Worm (Caenorhabditis elegans) whole organism, late embryonic: ENCODE results near the gene lin-15A.
A peak's percentile ranks its signal among the peaks of the same experiment; 100 is the strongest.

ENCODE experiments used
- C08G9.2 ChIP-seq: sonication (generic microtip); optimal IDR thresholded peaks from 2 replicates; lab custom pipeline; 2016; ENCODE audit warnings: mild to moderate bottlenecking, missing genetic modification characterization, moderate library complexity, missing compliant biosample characterization
- C38D4.7 ChIP-seq: fragments of 200-800 bp; sonication (Bioruptor generic); optimal IDR thresholded peaks from 2 replicates; lab custom pipeline; 2018; ENCODE audit warnings: mild to moderate bottlenecking, missing genetic modification characterization, moderate library complexity, missing compliant biosample characterization
- K02D7.2 ChIP-seq: sonication (generic microtip); optimal IDR thresholded peaks from 2 replicates; lab custom pipeline; 2017; ENCODE audit warnings: mild to moderate bottlenecking, missing genetic modification characterization, missing compliant biosample characterization
- T23F11.4 ChIP-seq: fragments of 200-800 bp; sonication (Bioruptor generic); optimal IDR thresholded peaks from 2 replicates; lab custom pipeline; 2018; ENCODE audit warnings: mild to moderate bottlenecking, missing genetic modification characterization, missing compliant biosample characterization
- ceh-18 ChIP-seq: sonication (generic microtip); optimal IDR thresholded peaks from 2 replicates; lab custom pipeline; 2016; ENCODE audit warnings: missing genetic modification characterization, missing compliant biosample characterization
- ceh-22 ChIP-seq: sonication (generic microtip); optimal IDR thresholded peaks from 2 replicates; lab custom pipeline; 2017; ENCODE audit warnings: missing biosample characterization, missing genetic modification characterization
- ceh-24 ChIP-seq: sonication (generic microtip); optimal IDR thresholded peaks from 2 replicates; lab custom pipeline; 2016; ENCODE audit warnings: mild to moderate bottlenecking, missing genetic modification characterization, missing compliant biosample characterization
- ceh-31 ChIP-seq: sonication (generic microtip); optimal IDR thresholded peaks from 2 replicates; lab custom pipeline; 2016; ENCODE audit warnings: missing genetic modification characterization, missing compliant biosample characterization
- ceh-34 ChIP-seq: sonication (generic microtip); optimal IDR thresholded peaks from 2 replicates; lab custom pipeline; 2016; ENCODE audit warnings: mild to moderate bottlenecking, missing genetic modification characterization, missing compliant biosample characterization
- ceh-45 ChIP-seq: fragments of 200-800 bp; sonication (Bioruptor generic); IDR thresholded peaks from 2 replicates; pipeline ENCODE4 v1.3.6; 2022; ENCODE audit warnings: missing genetic modification reagents, missing genetic modification characterization, missing compliant biosample characterization
- ceh-48 ChIP-seq: sonication (generic microtip); optimal IDR thresholded peaks from 2 replicates; lab custom pipeline; 2016; ENCODE audit warnings: missing genetic modification characterization, inconsistent platforms, missing compliant biosample characterization
- ceh-6 ChIP-seq: fragments of 200-800 bp; sonication (Bioruptor generic); optimal IDR thresholded peaks from 2 replicates; lab custom pipeline; 2018; ENCODE audit warnings: mild to moderate bottlenecking, missing genetic modification characterization, missing compliant biosample characterization
- che-1 ChIP-seq: sonication (generic microtip); optimal IDR thresholded peaks from 2 replicates; lab custom pipeline; 2016; ENCODE audit warnings: mild to moderate bottlenecking, missing genetic modification characterization, missing compliant biosample characterization
- dve-1 ChIP-seq: sonication (generic microtip); optimal IDR thresholded peaks from 2 replicates; lab custom pipeline; 2017; ENCODE audit warnings: antibody characterized with exemption, mild to moderate bottlenecking, missing genetic modification characterization, missing compliant biosample characterization
- eyg-1 ChIP-seq: sonication (generic microtip); optimal IDR thresholded peaks from 2 replicates; lab custom pipeline; 2016; ENCODE audit warnings: missing genotype, missing genetic modification characterization, missing compliant biosample characterization
- fax-1 ChIP-seq: sonication (generic microtip); optimal IDR thresholded peaks from 2 replicates; lab custom pipeline; 2016; ENCODE audit warnings: missing genotype, missing genetic modification characterization, missing compliant biosample characterization
- fkh-10 ChIP-seq: fragments of 150-350 bp; optimal IDR thresholded peaks from 2 replicates; lab custom pipeline; 2014; ENCODE audit warnings: missing biosample characterization, missing genetic modification reagents, missing genetic modification characterization
- fkh-6 ChIP-seq: sonication (generic microtip); optimal IDR thresholded peaks from 2 replicates; lab custom pipeline; 2016; ENCODE audit warnings: missing genetic modification characterization, missing compliant biosample characterization
- gmeb-2 ChIP-seq: sonication (generic microtip); optimal IDR thresholded peaks from 2 replicates; lab custom pipeline; 2016; ENCODE audit warnings: missing genetic modification characterization, inconsistent platforms, missing compliant biosample characterization
- hlh-13 ChIP-seq: fragments of 200-800 bp; sonication (Bioruptor generic); optimal IDR thresholded peaks from 2 replicates; lab custom pipeline; 2018; ENCODE audit warnings: mild to moderate bottlenecking, missing genetic modification characterization, missing compliant biosample characterization
- hlh-30 ChIP-seq: sonication (generic microtip); optimal IDR thresholded peaks from 2 replicates; lab custom pipeline; 2017; ENCODE audit warnings: antibody characterized with exemption, missing genetic modification characterization, missing compliant biosample characterization; ENCODE audit not compliant: insufficient read depth
- hlh-8 ChIP-seq: sonication (generic microtip); optimal IDR thresholded peaks from 2 replicates; lab custom pipeline; 2016; ENCODE audit warnings: missing genotype, missing genetic modification characterization, missing compliant biosample characterization
- lim-6 ChIP-seq: sonication (generic microtip); optimal IDR thresholded peaks from 2 replicates; lab custom pipeline; 2016; ENCODE audit warnings: missing genetic modification characterization, missing compliant biosample characterization
- madf-2 ChIP-seq: sonication (generic microtip); optimal IDR thresholded peaks from 2 replicates; lab custom pipeline; 2017; ENCODE audit warnings: missing genetic modification characterization, missing compliant biosample characterization
- mec-3 ChIP-seq: sonication (generic microtip); optimal IDR thresholded peaks from 2 replicates; lab custom pipeline; 2016; ENCODE audit warnings: borderline replicate concordance, missing genetic modification characterization, missing compliant biosample characterization
- nfya-1 ChIP-seq: sonication (generic microtip); optimal IDR thresholded peaks from 2 replicates; lab custom pipeline; 2017; ENCODE audit warnings: missing genetic modification characterization, mild to moderate bottlenecking, missing compliant biosample characterization, antibody characterized with exemption, moderate library complexity
- nhr-232 ChIP-seq: sonication (generic microtip); optimal IDR thresholded peaks from 2 replicates; lab custom pipeline; 2016; ENCODE audit warnings: missing genetic modification characterization, missing compliant biosample characterization
- odd-2 ChIP-seq: sonication (generic microtip); optimal IDR thresholded peaks from 2 replicates; lab custom pipeline; 2017; ENCODE audit warnings: antibody characterized with exemption, mild to moderate bottlenecking, missing genetic modification characterization, missing compliant biosample characterization
- pag-3 ChIP-seq: sonication (generic microtip); optimal IDR thresholded peaks from 2 replicates; lab custom pipeline; 2016; ENCODE audit warnings: missing compliant biosample characterization, missing genetic modification characterization, borderline replicate concordance
- pha-2 ChIP-seq: sonication (generic microtip); optimal IDR thresholded peaks from 2 replicates; lab custom pipeline; 2017; ENCODE audit warnings: mild to moderate bottlenecking, missing genetic modification characterization, missing compliant biosample characterization
- pqm-1 ChIP-seq: sonication (generic microtip); optimal IDR thresholded peaks from 2 replicates; lab custom pipeline; 2016; ENCODE audit warnings: missing genetic modification characterization, missing compliant biosample characterization
- ref-2 ChIP-seq: sonication (generic microtip); optimal IDR thresholded peaks from 2 replicates; lab custom pipeline; 2016; ENCODE audit warnings: missing genetic modification characterization, missing compliant biosample characterization
- rnt-1 ChIP-seq: sonication (generic microtip); optimal IDR thresholded peaks from 2 replicates; lab custom pipeline; 2016; ENCODE audit warnings: missing genetic modification characterization, missing compliant biosample characterization
- sdc-2 ChIP-seq: sonication (generic microtip); optimal IDR thresholded peaks from 2 replicates; lab custom pipeline; 2016; ENCODE audit warnings: missing genotype, missing genetic modification characterization, missing compliant biosample characterization
- sox-2 ChIP-seq: fragments of 200-800 bp; sonication (Bioruptor generic); IDR thresholded peaks from 2 replicates; pipeline ENCODE4 v1.3.6; 2022; ENCODE audit warnings: missing genetic modification reagents, missing genetic modification characterization, missing compliant biosample characterization
- syd-9 ChIP-seq: sonication (generic microtip); optimal IDR thresholded peaks from 2 replicates; lab custom pipeline; 2016; ENCODE audit warnings: mild to moderate bottlenecking, missing genetic modification characterization, moderate library complexity, missing compliant biosample characterization
- tbx-7 ChIP-seq: sonication (generic microtip); optimal IDR thresholded peaks from 2 replicates; lab custom pipeline; 2016; ENCODE audit warnings: missing genotype, missing genetic modification characterization, missing compliant biosample characterization
- unc-3 ChIP-seq, 2 experiments: fragments of 200-800 bp in 1 of 2; sonication (Bioruptor generic) in 1 of 2; sonication (generic microtip) in 1 of 2; conservative IDR thresholded peaks in 1 of 2; optimal IDR thresholded peaks in 1 of 2; 2 replicates each; pipeline versions ENCODE4 v1.3.6 to Lab custom; 2016 to 2022; ENCODE audit warnings: missing compliant biosample characterization in 2 of 2, missing genetic modification characterization in 2 of 2, missing genetic modification reagents in 1 of 2
- unc-42 ChIP-seq: sonication (generic microtip); optimal IDR thresholded peaks from 2 replicates; lab custom pipeline; 2016; ENCODE audit warnings: missing genotype, missing genetic modification characterization, missing compliant biosample characterization
- zip-5 ChIP-seq: sonication (generic microtip); optimal IDR thresholded peaks from 2 replicates; lab custom pipeline; 2016; ENCODE audit warnings: missing genetic modification characterization, missing compliant biosample characterization
- ztf-16 ChIP-seq: sonication (generic microtip); optimal IDR thresholded peaks from 2 replicates; lab custom pipeline; 2017; ENCODE audit warnings: missing genetic modification characterization, missing compliant biosample characterization

lin-15A gene

DNA sequence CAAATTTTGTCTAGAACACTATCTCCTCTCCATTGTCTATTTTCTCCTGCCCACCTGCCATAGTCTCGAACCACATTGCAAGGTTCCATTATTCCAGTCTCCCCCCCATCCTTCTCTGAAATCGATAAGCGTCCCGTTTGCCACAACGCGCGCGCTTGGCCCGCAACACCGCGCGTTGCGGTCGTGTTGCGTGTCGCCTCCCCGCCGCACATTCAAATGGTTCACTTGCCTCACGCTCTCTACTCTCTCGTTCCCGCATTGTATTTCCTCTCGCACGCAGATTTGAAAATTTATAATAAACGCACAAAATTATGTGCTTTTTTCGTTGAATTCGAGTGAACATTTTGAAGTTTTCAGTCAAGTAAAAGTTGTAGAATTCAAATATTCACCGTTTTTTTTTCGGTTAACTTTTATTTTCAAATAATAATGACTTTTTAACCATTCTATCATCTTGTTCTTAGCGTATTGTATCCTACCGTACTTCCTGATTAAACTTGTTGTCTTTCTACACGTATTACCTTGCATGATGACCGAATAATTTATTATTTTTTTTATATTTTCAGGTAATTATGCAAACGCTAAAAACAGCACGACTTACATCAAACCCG is 6.1 kb upstream of the lin-15A start, which contains the start of gene lin-15B:
TSS of gene lin-15B (plus strand) at position 558 of the 608 bp plus-strand sequence.
- TF ChIP-seq ceh-34 (tag; lab: Kevin White, UChicago) (peak; percentile 7), eyg-1 (tag; lab: Kevin White, UChicago) (no peak), nhr-232 (tag; lab: Kevin White, UChicago) (no peak), ceh-31 (tag; lab: Kevin White, UChicago) (peak; percentile 58), syd-9 (peak; percentile 16), odd-2 (no peak), sdc-2 (tag; lab: Kevin White, UChicago) (peak; percentile 19), rnt-1 (tag; lab: Kevin White, UChicago) (peak; percentile 25)
- TF ChIP-seq, all 69 proteins: peak for 5

DNA sequence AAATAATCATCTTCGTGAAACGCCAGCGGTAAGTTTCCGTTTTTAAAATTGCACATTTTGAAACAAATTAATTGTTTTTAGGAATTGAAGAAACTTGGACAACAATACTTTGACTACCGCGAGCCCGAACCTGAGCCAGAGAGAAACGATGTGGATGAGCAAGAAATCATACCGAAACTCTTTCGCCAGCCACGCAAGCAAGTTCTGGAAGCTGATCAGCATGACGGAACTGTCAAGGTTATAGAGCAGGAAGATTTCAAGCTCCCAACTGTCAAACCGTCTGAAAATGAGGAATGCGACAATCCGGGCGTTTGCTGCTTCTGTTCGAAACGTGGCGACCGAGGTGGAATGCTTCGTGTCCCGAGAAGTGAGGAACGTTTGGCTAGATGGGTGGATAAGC is 1.4 kb upstream of the lin-15A start:
- no peak for TF ChIP-seq fkh-10 (GFP tag; lab: Kevin White, UChicago)
- TF ChIP-seq C08G9.2 (tag; lab: Kevin White, UChicago), result no peak
- no peak for TF ChIP-seq ztf-16
- TF ChIP-seq mec-3 (tag; lab: Kevin White, UChicago), result no peak
- TF ChIP-seq ceh-31 (tag; lab: Kevin White, UChicago), result no peak
- no peak for TF ChIP-seq hlh-30 (tag; lab: Kevin White, UChicago)
- no peak for TF ChIP-seq T23F11.4 (GFP tag; lab: Kevin White, UChicago)
- TF ChIP-seq ceh-34 (tag; lab: Kevin White, UChicago), result no peak
- TF ChIP-seq, all 69 proteins: peak for 0

DNA sequence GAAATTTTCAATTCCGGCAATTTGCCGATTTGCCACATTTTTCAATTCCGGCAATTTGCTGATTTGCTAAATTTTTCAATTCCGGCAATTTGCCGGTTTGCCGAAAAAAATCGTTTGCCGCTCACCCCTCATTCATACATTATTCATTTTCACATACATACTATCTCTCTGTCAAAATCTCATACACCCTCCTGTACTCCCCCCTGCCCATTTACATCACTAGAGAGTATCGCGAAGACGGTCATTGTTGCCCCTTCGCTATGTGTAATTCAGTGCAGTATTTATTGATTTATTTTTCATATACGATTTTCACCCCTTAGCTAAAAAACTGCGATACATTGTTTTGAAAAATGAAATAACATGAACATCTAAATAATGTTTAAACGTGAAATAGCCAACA is 4.7 kb downstream of the lin-15A start:
- TF ChIP-seq tbx-7 (tag; lab: Kevin White, UChicago) (no peak), ceh-31 (tag; lab: Kevin White, UChicago) (peak; percentile 31), ceh-18 (tag; lab: Kevin White, UChicago) (no peak), pag-3 (no peak), nfya-1 (tag; lab: Kevin White, UChicago) (peak; percentile 41), ceh-24 (no peak), eyg-1 (tag; lab: Kevin White, UChicago) (no peak), hlh-13 (GFP tag; lab: Kevin White, UChicago) (no peak), dve-1 (peak; percentile 21), pha-2 (tag; lab: Kevin White, UChicago) (no peak), ceh-45 (GFP tag; lab: Robert Waterston, UW) (no peak), zip-5 (no peak), ceh-34 (tag; lab: Kevin White, UChicago) (no peak), hlh-8 (tag; lab: Kevin White, UChicago) (no peak), mec-3 (tag; lab: Kevin White, UChicago) (no peak), unc-42 (tag; lab: Kevin White, UChicago) (no peak), lim-6 (tag; lab: Kevin White, UChicago) (no peak), fax-1 (tag; lab: Kevin White, UChicago) (no peak), odd-2 (no peak), pqm-1 (tag; lab: Kevin White, UChicago) (no peak), ceh-6 (no peak), unc-3 (GFP tag; conservative IDR thresholded peaks at IDR 0.05; lab: Robert Waterston, UW) (no peak), unc-3 (tag; optimal IDR thresholded peaks at IDR 0.05; lab: Kevin White, UChicago) (no peak), T23F11.4 (GFP tag; lab: Kevin White, UChicago) (no peak), sox-2 (GFP tag; lab: Robert Waterston, UW) (peak; percentile 16; the same call in 1 of the 2 replicates), madf-2 (tag; lab: Kevin White, UChicago) (no peak), che-1 (tag; lab: Kevin White, UChicago) (no peak), ceh-48 (peak; percentile 63), fkh-6 (tag; lab: Kevin White, UChicago) (no peak), ref-2 (tag; lab: Kevin White, UChicago) (no peak), ztf-16 (no peak), fkh-10 (GFP tag; lab: Kevin White, UChicago) (no peak), C38D4.7 (GFP tag; lab: Kevin White, UChicago) (no peak), gmeb-2 (tag; lab: Kevin White, UChicago) (no peak), K02D7.2 (no peak), sdc-2 (tag; lab: Kevin White, UChicago) (peak; percentile 98), ceh-22 (tag; lab: Kevin White, UChicago) (no peak)
